Fruit fly (Drosophila melanogaster) whole organism: ENCODE measurements around the gene CG9184.

Source experiments
- CG8478 ChIP-seq: fragments of >200 bp; optimal IDR thresholded peaks from 2 replicates; lab custom pipeline; 2018; ENCODE audit warnings: inconsistent platforms
- EcR ChIP-seq, 2 experiments: fragments of >200 bp; optimal IDR thresholded peaks; 2 replicates each; lab custom pipeline; 2017; ENCODE audit warnings: missing biosample characterization in 2 of 2, missing genetic modification characterization in 2 of 2, missing genetic modification reagents in 2 of 2

dm6 chr3L:1318241-1318640 lies 4.4 kb downstream of the CG9184 start, which contains the start of gene Myo61F:
- TF ChIP-seq CG8478 (lab: Kevin White, UChicago), result no peak
- TF ChIP-seq EcR (GFP tag; optimal IDR thresholded peaks at IDR 0.05; lab: Kevin White, UChicago), result no peak
